Fruit fly (Drosophila melanogaster): ENCODE measurements around the gene CG33189.

The CG33189 gene

DNA sequence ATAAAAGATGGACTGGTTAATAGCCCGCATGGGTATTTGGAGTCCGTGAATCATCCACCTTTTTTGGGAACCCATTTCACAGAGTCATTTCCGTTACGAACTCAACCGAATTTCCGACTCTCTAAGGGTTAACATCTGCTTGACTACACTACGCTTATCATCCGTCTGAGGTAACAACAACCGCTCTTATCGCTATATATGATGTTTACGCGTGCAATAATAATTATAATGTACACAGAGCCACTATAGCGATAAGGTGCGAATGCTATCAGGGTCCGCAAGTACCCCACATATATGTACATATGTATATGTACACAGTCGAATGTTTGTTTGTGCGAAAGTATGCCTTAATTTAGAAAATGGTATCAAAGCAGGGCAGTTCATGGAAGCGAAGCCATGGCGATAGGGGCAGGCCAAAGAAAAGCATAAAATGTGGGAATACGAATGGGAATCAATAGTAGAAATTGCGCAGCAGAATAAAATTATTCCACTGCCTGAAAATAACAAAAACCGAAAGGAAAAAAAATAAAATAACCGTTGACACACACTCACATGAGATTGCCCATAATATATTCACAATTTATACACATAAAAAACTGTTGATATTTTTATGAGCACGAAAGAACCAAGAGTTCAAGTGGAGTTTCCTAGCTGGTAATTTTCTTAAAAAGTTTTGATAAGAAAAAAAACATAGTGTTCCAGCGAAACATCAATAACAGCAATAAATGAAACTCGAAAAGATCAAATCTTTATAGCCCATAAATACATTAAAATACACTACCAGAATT is 30.0 kb upstream of the CG33189 start (continued):
- TF ChIP-seq CG9609 (GFP tag; optimal IDR thresholded peaks at IDR 0.05) = peak; percentile 39
- peak; percentile 88 for TF ChIP-seq CG1233 (GFP tag; optimal IDR thresholded peaks at IDR 0.05)
- peak; percentile 59 for TF ChIP-seq CTCF (GFP tag; optimal IDR thresholded peaks at IDR 0.05)
- TF ChIP-seq GATAe (GFP tag; conservative IDR thresholded peaks at IDR 0.05) = peak; percentile 76
- TF ChIP-seq slbo (GFP tag; IDR thresholded peaks at IDR 0.05) = peak; percentile 30; the same call in 1 of the 2 replicates
- TF ChIP-seq CG4617 (GFP tag; optimal IDR thresholded peaks at IDR 0.05; ENCODE audit: borderline replicate concordance) = peak; percentile 29
- peak; percentile 57 for TF ChIP-seq grau (tag; optimal IDR thresholded peaks at IDR 0.05)
- TF ChIP-seq dysf (GFP tag; IDR thresholded peaks at IDR 0.05) = peak; percentile 36; the same call in 2 of the 3 replicates
- no peak for TF ChIP-seq Doc2 (GFP tag; IDR thresholded peaks at IDR 0.05)
- TF ChIP-seq caup (GFP tag; optimal IDR thresholded peaks at IDR 0.05; ENCODE audit: severe bottlenecking) = peak; percentile 93
- TF ChIP-seq BEAF-32 (GFP tag; optimal IDR thresholded peaks at IDR 0.05) = no peak
- peak; percentile 26; the same call in 1 of the 3 replicates for TF ChIP-seq CG11695 (GFP tag; IDR thresholded peaks at IDR 0.05)
- TF ChIP-seq zfh1 (GFP tag; IDR thresholded peaks at IDR 0.05) = peak; percentile 66
- no peak for TF ChIP-seq CG6272 (GFP tag; IDR thresholded peaks at IDR 0.05)
- TF ChIP-seq pho (GFP tag; optimal IDR thresholded peaks at IDR 0.05) = peak; percentile 73
- no peak for TF ChIP-seq CG14667 (GFP tag; IDR thresholded peaks at IDR 0.05)
- no peak for TF ChIP-seq zen2 (GFP tag; IDR thresholded peaks at IDR 0.05; ENCODE audit: partially characterized antibody)
- TF ChIP-seq CG11696 (GFP tag; IDR thresholded peaks at IDR 0.05) = peak; percentile 73
- peak; percentile 45 for TF ChIP-seq lilli (GFP tag; optimal IDR thresholded peaks at IDR 0.05)
- peak; percentile 94 for TF ChIP-seq Vsx1 (GFP tag; optimal IDR thresholded peaks at IDR 0.05)
- TF ChIP-seq CG32767 (GFP tag; IDR thresholded peaks at IDR 0.05) = peak; percentile 38; the same call in 1 of the 2 replicates
- TF ChIP-seq sim (GFP tag; IDR thresholded peaks at IDR 0.05) = 0 out of 2 replicates have a peak, but pooled peaks have one; percentile 53
- TF ChIP-seq CG12942 (GFP tag; optimal IDR thresholded peaks at IDR 0.05) = peak; percentile 75
- peak; percentile 98 for TF ChIP-seq CG10543 (GFP tag; optimal IDR thresholded peaks at IDR 0.05)
- TF ChIP-seq insv (GFP tag; optimal IDR thresholded peaks at IDR 0.05) = peak in 1 of 2 experiments; percentile 66
- peak; percentile 73 for TF ChIP-seq vfl (GFP tag; optimal IDR thresholded peaks at IDR 0.05)
- no peak for TF ChIP-seq vnd (GFP tag; IDR thresholded peaks at IDR 0.05; ENCODE audit: partially characterized antibody)
- no peak for TF ChIP-seq Sin3A (optimal IDR thresholded peaks at IDR 0.05)
- peak; percentile 17 for TF ChIP-seq CG5245 (GFP tag; optimal IDR thresholded peaks at IDR 0.05)
- TF ChIP-seq tin (GFP tag; optimal IDR thresholded peaks at IDR 0.05) = no peak
- TF ChIP-seq CG3847 (GFP tag; IDR thresholded peaks at IDR 0.05) = no peak
- TF ChIP-seq CG6765 (GFP tag; optimal IDR thresholded peaks at IDR 0.05) = peak; percentile 84
- TF ChIP-seq bsh (GFP tag; optimal IDR thresholded peaks at IDR 0.05) = peak in 1 of 2 experiments; percentile 88
- TF ChIP-seq tx (GFP tag; optimal IDR thresholded peaks at IDR 0.05) = peak; percentile 44
- peak; percentile 54; the same call in 1 of the 2 replicates for TF ChIP-seq CG10321 (GFP tag; IDR thresholded peaks at IDR 0.05)
- TF ChIP-seq MBD-R2 (GFP tag; IDR thresholded peaks at IDR 0.05) = peak; percentile 47; the same call in 1 of the 2 replicates
- TF ChIP-seq Poxn (GFP tag; IDR thresholded peaks at IDR 0.05) = no peak
- TF ChIP-seq CG2712 (tag; optimal IDR thresholded peaks at IDR 0.05) = peak; percentile 32
- TF ChIP-seq trem (tag; optimal IDR thresholded peaks at IDR 0.05) = no peak
- TF ChIP-seq HLHmδ (GFP tag; optimal IDR thresholded peaks at IDR 0.05) = peak; percentile 96
- TF ChIP-seq Awh (GFP tag; IDR thresholded peaks at IDR 0.05) = peak; percentile 94
- peak; percentile 85 for TF ChIP-seq sqz (GFP tag; optimal IDR thresholded peaks at IDR 0.05)
- TF ChIP-seq Ets97D (GFP tag; optimal IDR thresholded peaks at IDR 0.05) = peak; percentile 22
- TF ChIP-seq Dbx (GFP tag; IDR thresholded peaks at IDR 0.05) = peak; percentile 74
- TF ChIP-seq CG30403 (GFP tag; optimal IDR thresholded peaks at IDR 0.05) = no peak
- TF ChIP-seq CG7987 (GFP tag; optimal IDR thresholded peaks at IDR 0.05) = peak; percentile 99
- no peak for TF ChIP-seq gt (GFP tag; IDR thresholded peaks at IDR 0.05)
- TF ChIP-seq ap (GFP tag; IDR thresholded peaks at IDR 0.05) = peak; percentile 27; the same call in 1 of the 2 replicates
- TF ChIP-seq wek (GFP tag; optimal IDR thresholded peaks at IDR 0.05) = peak; percentile 97
- no peak for TF ChIP-seq CG9932 (GFP tag; IDR thresholded peaks at IDR 0.05)

Data from whole organism, embryonic.